Fruit fly (Drosophila melanogaster): Measurements from ENCODE around the gene Acer.
A peak's percentile ranks its signal among the peaks of the same experiment; 100 is the strongest.

Gene Acer

DNA sequence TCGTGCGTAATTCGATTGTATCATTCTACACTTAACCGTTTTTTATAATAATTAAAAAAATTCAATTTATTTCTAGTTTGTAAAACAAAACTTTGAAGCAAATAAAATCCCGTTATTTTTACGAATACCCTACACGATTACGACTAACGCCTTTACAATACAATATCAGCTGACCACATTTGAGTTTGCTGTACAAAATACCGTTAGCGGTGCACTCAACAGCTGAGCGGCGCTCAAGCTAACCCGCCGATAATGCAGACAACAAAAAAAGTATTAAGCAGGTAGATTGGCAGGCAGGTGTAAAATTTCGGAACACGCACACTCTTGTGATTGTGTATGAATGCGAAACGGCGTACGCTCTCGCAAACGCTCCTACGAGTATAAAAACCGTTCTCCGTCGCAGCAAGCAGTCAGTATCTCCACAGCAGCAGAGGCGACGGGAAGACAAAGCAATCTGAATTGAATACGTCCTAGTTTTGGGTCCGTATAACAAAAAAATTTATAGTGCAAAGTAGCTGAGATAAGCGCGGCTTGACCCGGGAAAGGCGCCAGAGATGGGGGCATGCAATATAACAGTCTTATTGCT lies at the start of gene Acer:
Gene Acer (plus strand): TSS at position 210 of the 586 bp plus-strand sequence.
- TF ChIP-seq E2f1 (GFP tag; IDR thresholded peaks at IDR 0.05): no peak
- no peak for TF ChIP-seq CG17568 (GFP tag; optimal IDR thresholded peaks at IDR 0.05)
- TF ChIP-seq Dll (GFP tag; IDR thresholded peaks at IDR 0.05; ENCODE audit: partially characterized antibody): peak; percentile 60; the same call in 3 of the 4 replicates
- TF ChIP-seq CG5180 (GFP tag; optimal IDR thresholded peaks at IDR 0.05): no peak
- TF ChIP-seq Oli (tag; optimal IDR thresholded peaks at IDR 0.05): no peak
- no peak; the same call in 1 of the 2 replicates for TF ChIP-seq chm (GFP tag; IDR thresholded peaks at IDR 0.05)
- TF ChIP-seq CG10654 (GFP tag; optimal IDR thresholded peaks at IDR 0.05): no peak
- 0 out of 2 replicates have a peak, but pooled peaks have one; percentile 24 for TF ChIP-seq gsb (GFP tag; IDR thresholded peaks at IDR 0.05)
- TF ChIP-seq stc (GFP tag; IDR thresholded peaks at IDR 0.05): no peak
- TF ChIP-seq CG6689 (GFP tag; IDR thresholded peaks at IDR 0.05): no peak
- no peak for TF ChIP-seq ap (GFP tag; IDR thresholded peaks at IDR 0.05)
- TF ChIP-seq CG33557 (GFP tag; optimal IDR thresholded peaks at IDR 0.05): no peak
- TF ChIP-seq Atf3 (GFP tag; optimal IDR thresholded peaks at IDR 0.05): no peak
- no peak for TF ChIP-seq CG14667 (GFP tag; IDR thresholded peaks at IDR 0.05)
- no peak for TF ChIP-seq Doc2 (GFP tag; IDR thresholded peaks at IDR 0.05)
- TF ChIP-seq CG9797 (GFP tag; optimal IDR thresholded peaks at IDR 0.05): peak; percentile 11
- TF ChIP-seq CG4282 (GFP tag; optimal IDR thresholded peaks at IDR 0.05): no peak
- no peak; the same call in 2 of the 3 replicates for TF ChIP-seq dysf (GFP tag; IDR thresholded peaks at IDR 0.05)
- TF ChIP-seq Side (GFP tag; optimal IDR thresholded peaks at IDR 0.05): no peak
- no peak for TF ChIP-seq Dref (GFP tag; IDR thresholded peaks at IDR 0.05)
- no peak for TF ChIP-seq cato (GFP tag; optimal IDR thresholded peaks at IDR 0.05; ENCODE audit: borderline replicate concordance)
- TF ChIP-seq BtbVII (GFP tag; optimal IDR thresholded peaks at IDR 0.05): no peak
- TF ChIP-seq CG4424 (GFP tag; optimal IDR thresholded peaks at IDR 0.05): no peak
- no peak for TF ChIP-seq D (optimal IDR thresholded peaks at IDR 0.05)
- no peak for TF ChIP-seq D (GFP tag; optimal IDR thresholded peaks at IDR 0.05)
- TF ChIP-seq CG17829 (tag; optimal IDR thresholded peaks at IDR 0.05): peak; percentile 0
- no peak for TF ChIP-seq sens-2 (GFP tag; IDR thresholded peaks at IDR 0.05)
- TF ChIP-seq CG6854 (GFP tag; optimal IDR thresholded peaks at IDR 0.05): no peak
- TF ChIP-seq CG13894 (tag; optimal IDR thresholded peaks at IDR 0.05): no peak
- TF ChIP-seq CG2120 (GFP tag; optimal IDR thresholded peaks at IDR 0.05): no peak
- TF ChIP-seq CG17912 (GFP tag; optimal IDR thresholded peaks at IDR 0.05): no peak
- peak; percentile 11; the same call in 1 of the 2 replicates for TF ChIP-seq onecut (GFP tag; IDR thresholded peaks at IDR 0.05)
- no peak for TF ChIP-seq Usf (GFP tag; optimal IDR thresholded peaks at IDR 0.05)
- no peak for TF ChIP-seq CG8359 (GFP tag; optimal IDR thresholded peaks at IDR 0.05; ENCODE audit: borderline replicate concordance)
- peak; percentile 75 for TF ChIP-seq Jarid2 (GFP tag; optimal IDR thresholded peaks at IDR 0.05)
- TF ChIP-seq Lhr (GFP tag; optimal IDR thresholded peaks at IDR 0.05): no peak
- TF ChIP-seq Rx (GFP tag; IDR thresholded peaks at IDR 0.05): no peak
- no peak for TF ChIP-seq ara (GFP tag; IDR thresholded peaks at IDR 0.05)
- no peak for TF ChIP-seq Xbp1 (GFP tag; optimal IDR thresholded peaks at IDR 0.05)
- no peak for TF ChIP-seq Gsc (GFP tag; IDR thresholded peaks at IDR 0.05)
- peak; percentile 8 for TF ChIP-seq Fer1 (GFP tag; optimal IDR thresholded peaks at IDR 0.05)
- TF ChIP-seq esg (GFP tag; conservative IDR thresholded peaks at IDR 0.05): no peak
- TF ChIP-seq Neu2 (GFP tag; optimal IDR thresholded peaks at IDR 0.05; ENCODE audit: borderline replicate concordance): no peak
- TF ChIP-seq MESR4 (GFP tag; optimal IDR thresholded peaks at IDR 0.05): peak; percentile 29
- TF ChIP-seq Mes4 (GFP tag; optimal IDR thresholded peaks at IDR 0.05): no peak
- TF ChIP-seq fd3F (GFP tag; optimal IDR thresholded peaks at IDR 0.05): no peak
- TF ChIP-seq croc (GFP tag; conservative IDR thresholded peaks at IDR 0.05): no peak
- TF ChIP-seq Hand (GFP tag; optimal IDR thresholded peaks at IDR 0.05): no peak
- TF ChIP-seq CG10147 (GFP tag; optimal IDR thresholded peaks at IDR 0.05): no peak
- no peak for TF ChIP-seq en (GFP tag; optimal IDR thresholded peaks at IDR 0.05)
- TF ChIP-seq CG13287 (GFP tag; IDR thresholded peaks at IDR 0.05; ENCODE audit: partially characterized antibody): peak; percentile 56
